Worm (Caenorhabditis elegans) whole organism, L2 larva: Measurements from ENCODE around the gene C02B10.6.
"Not testable (repeated sequence)": the region's sequence is repeated elsewhere in the genome, so short reads cannot be mapped to it uniquely, and the experiment has no call there.

Experiments
- C34F6.9 ChIP-seq: fragments of 150-350 bp; optimal IDR thresholded peaks from 2 replicates; lab custom pipeline; 2014; ENCODE audit warnings: missing biosample characterization, missing genetic modification characterization
- F13H6.1 ChIP-seq: sonication (generic microtip); optimal IDR thresholded peaks from 2 replicates; lab custom pipeline; 2016; ENCODE audit warnings: missing genetic modification characterization, missing compliant biosample characterization
- R02D3.7 ChIP-seq: fragments of 150-350 bp; optimal IDR thresholded peaks from 2 replicates; lab custom pipeline; 2014; ENCODE audit warnings: missing biosample characterization, missing genetic modification characterization
- ZK546.5 ChIP-seq: sonication (generic microtip); optimal IDR thresholded peaks from 2 replicates; lab custom pipeline; 2017; ENCODE audit warnings: missing biosample characterization, missing genetic modification characterization
- ama-1 ChIP-seq: fragments of 150-350 bp; optimal IDR thresholded peaks from 2 replicates; lab custom pipeline; 2018; ENCODE audit warnings: inconsistent platforms
- blmp-1 ChIP-seq: sonication (generic microtip); optimal IDR thresholded peaks from 2 replicates; lab custom pipeline; 2017; ENCODE audit warnings: missing genetic modification characterization, mild to moderate bottlenecking, missing compliant biosample characterization, antibody characterized with exemption, moderate library complexity; ENCODE audit not compliant: insufficient read depth
- ceh-16 ChIP-seq: fragments of 150-350 bp; optimal IDR thresholded peaks from 2 replicates; lab custom pipeline; 2014; ENCODE audit warnings: missing biosample characterization, missing genetic modification characterization
- crh-2 ChIP-seq: sonication (generic microtip); optimal IDR thresholded peaks from 2 replicates; lab custom pipeline; 2017; ENCODE audit warnings: missing biosample characterization, missing genetic modification characterization
- egl-27 ChIP-seq: sonication (generic microtip); optimal IDR thresholded peaks from 3 replicates; lab custom pipeline; 2017; ENCODE audit warnings: missing biosample characterization, missing genetic modification reagents, missing genetic modification characterization
- elt-3 ChIP-seq: sonication (generic microtip); optimal IDR thresholded peaks from 2 replicates; lab custom pipeline; 2017; ENCODE audit warnings: missing biosample characterization, missing genetic modification characterization
- fos-1 ChIP-seq: fragments of 150-350 bp; optimal IDR thresholded peaks from 2 replicates; lab custom pipeline; 2014; ENCODE audit warnings: missing biosample characterization, missing genetic modification characterization
- gmeb-1 ChIP-seq: fragments of 150-350 bp; optimal IDR thresholded peaks from 2 replicates; lab custom pipeline; 2014; ENCODE audit warnings: missing biosample characterization, missing genetic modification characterization
- lin-39 ChIP-seq: fragments of 150-350 bp; optimal IDR thresholded peaks from 2 replicates; lab custom pipeline; 2014; ENCODE audit warnings: missing biosample characterization, missing genetic modification reagents, missing genetic modification characterization
- lsy-2 ChIP-seq, 2 experiments: fragments of 150-350 bp in 1 of 2; sonication (generic microtip) in 1 of 2; optimal IDR thresholded peaks; 2 replicates each; lab custom pipeline; 2014 to 2017; ENCODE audit warnings: missing biosample characterization in 2 of 2, missing genetic modification characterization in 2 of 2
- mdl-1 ChIP-seq, 2 experiments: fragments of 150-350 bp in 1 of 2; sonication (generic microtip) in 1 of 2; optimal IDR thresholded peaks; 2 replicates each; lab custom pipeline; 2017; ENCODE audit warnings: missing biosample characterization in 2 of 2, missing genetic modification characterization in 2 of 2
- nhr-10 ChIP-seq: sonication (generic microtip); optimal IDR thresholded peaks from 2 replicates; lab custom pipeline; 2017; ENCODE audit warnings: missing biosample characterization, missing genetic modification characterization
- nhr-12 ChIP-seq: fragments of 150-350 bp; optimal IDR thresholded peaks from 2 replicates; lab custom pipeline; 2014; ENCODE audit warnings: missing biosample characterization, missing genetic modification characterization
- nhr-129 ChIP-seq: fragments of 150-350 bp; optimal IDR thresholded peaks from 2 replicates; lab custom pipeline; 2014; ENCODE audit warnings: missing biosample characterization, missing genetic modification characterization
- nhr-23 ChIP-seq: fragments of 150-350 bp; optimal IDR thresholded peaks from 2 replicates; lab custom pipeline; 2014; ENCODE audit warnings: missing biosample characterization, missing genetic modification reagents, missing genetic modification characterization
- nhr-237 ChIP-seq: fragments of 150-350 bp; optimal IDR thresholded peaks from 2 replicates; lab custom pipeline; 2014; ENCODE audit warnings: missing biosample characterization, missing genetic modification characterization
- nhr-25 ChIP-seq: fragments of 150-350 bp; sonication (generic microtip); optimal IDR thresholded peaks from 3 replicates; lab custom pipeline; 2014; ENCODE audit warnings: missing biosample characterization, missing genetic modification characterization
- nhr-77 ChIP-seq: fragments of 150-350 bp; optimal IDR thresholded peaks from 2 replicates; lab custom pipeline; 2014; ENCODE audit warnings: missing biosample characterization, missing genetic modification characterization
- sem-4 ChIP-seq: fragments of 150-350 bp; optimal IDR thresholded peaks from 2 replicates; lab custom pipeline; 2014; ENCODE audit warnings: missing biosample characterization, missing genetic modification reagents, missing genetic modification characterization
- skn-1 ChIP-seq: sonication (generic microtip); optimal IDR thresholded peaks from 2 replicates; lab custom pipeline; 2017; ENCODE audit warnings: missing biosample characterization, missing genetic modification characterization
- sma-3 ChIP-seq: sonication (generic microtip); optimal IDR thresholded peaks from 2 replicates; lab custom pipeline; 2016; ENCODE audit warnings: missing genetic modification reagents, missing genetic modification characterization, missing compliant biosample characterization
- sma-9 ChIP-seq, 2 experiments: fragments of 150-350 bp in 1 of 2; sonication (generic microtip) in 1 of 2; optimal IDR thresholded peaks; 2 replicates each; lab custom pipeline; 2014 to 2016; ENCODE audit warnings: missing genetic modification characterization in 2 of 2, mild to moderate bottlenecking in 1 of 2, missing biosample characterization in 1 of 2, missing compliant biosample characterization in 1 of 2, missing genetic modification reagents in 1 of 2, moderate library complexity in 1 of 2
- snpc-4 ChIP-seq: fragments of 150-350 bp; optimal IDR thresholded peaks from 2 replicates; lab custom pipeline; 2014; ENCODE audit warnings: missing biosample characterization, missing genetic modification characterization
- unc-55 ChIP-seq: fragments of 150-350 bp; sonication (generic microtip); optimal IDR thresholded peaks from 3 replicates; lab custom pipeline; 2014; ENCODE audit warnings: missing biosample characterization, missing genetic modification reagents, missing genetic modification characterization
- unc-62 ChIP-seq: fragments of 150-350 bp; optimal IDR thresholded peaks from 2 replicates; lab custom pipeline; 2014; ENCODE audit warnings: missing biosample characterization, missing genetic modification reagents, missing genetic modification characterization
- ztf-11 ChIP-seq: sonication (generic microtip); optimal IDR thresholded peaks from 2 replicates; lab custom pipeline; 2017; ENCODE audit warnings: missing biosample characterization, missing genetic modification characterization
- ztf-4 ChIP-seq: fragments of 150-350 bp; optimal IDR thresholded peaks from 2 replicates; lab custom pipeline; 2014; ENCODE audit warnings: missing biosample characterization, missing genetic modification characterization

C02B10.6 gene

ce11 chrIV:5088814-5089322 is 18.2 kb downstream of the C02B10.6 start, which contains the start of gene ivd-1 (continued):
- TF ChIP-seq mdl-1 (tag; optimal IDR thresholded peaks at IDR 0.05; lab: Kevin White, UChicago): peak in 1 of 2 experiments; percentile 58
- peak; percentile 34 for TF ChIP-seq sma-9 (GFP tag; optimal IDR thresholded peaks at IDR 0.05; lab: Kevin White, UChicago)
- TF ChIP-seq sma-9 (tag; optimal IDR thresholded peaks at IDR 0.05; lab: Kevin White, UChicago): no peak
- TF ChIP-seq, all 48 proteins: peak for 8

ce11 chrIV:5089795-5090528 is 19.3 kb downstream of the C02B10.6 start:
- TF ChIP-seq sma-9 (GFP tag; optimal IDR thresholded peaks at IDR 0.05; lab: Kevin White, UChicago) (peak; percentile 59), crh-2 (tag; lab: Kevin White, UChicago) (peak; percentile 11), skn-1 (peak; percentile 32), blmp-1 (peak; percentile 75), F13H6.1 (tag; lab: Kevin White, UChicago) (peak; percentile 23), C34F6.9 (peak; percentile 6), sma-3 (peak; percentile 28), fos-1 (tag; lab: Kevin White, UChicago) (peak; percentile 58), lsy-2 (tag; optimal IDR thresholded peaks at IDR 0.05; lab: Kevin White, UChicago) (peak in 1 of 2 experiments; percentile 82), nhr-25 (tag; lab: Kevin White, UChicago) (peak; percentile 51)
- not testable (repeated sequence) for TF ChIP-seq sma-9 (tag; optimal IDR thresholded peaks at IDR 0.05; lab: Kevin White, UChicago)

- TF ChIP-seq gmeb-1 (tag; lab: Kevin White, UChicago): peak; percentile 15
- TF ChIP-seq C34F6.9: peak; percentile 75
- peak; percentile 54 for TF ChIP-seq crh-2 (tag; lab: Kevin White, UChicago)
- TF ChIP-seq elt-3 (tag; lab: Kevin White, UChicago): no peak
- no peak for TF ChIP-seq lin-39 (tag; lab: Kevin White, UChicago)
- TF ChIP-seq ama-1 (lab: Kevin White, UChicago): no peak
- peak; percentile 37 for TF ChIP-seq sma-9 (GFP tag; optimal IDR thresholded peaks at IDR 0.05; lab: Kevin White, UChicago)
- TF ChIP-seq sma-9 (tag; optimal IDR thresholded peaks at IDR 0.05; lab: Kevin White, UChicago): no peak
- no peak for TF ChIP-seq nhr-10 (tag; lab: Kevin White, UChicago)
- TF ChIP-seq ztf-4 (tag; lab: Kevin White, UChicago): no peak
- no peak for TF ChIP-seq R02D3.7 (tag; lab: Kevin White, UChicago)
- no peak for TF ChIP-seq ceh-16 (tag; lab: Kevin White, UChicago)
- peak; percentile 56 for TF ChIP-seq nhr-129 (tag; lab: Kevin White, UChicago)
- TF ChIP-seq lsy-2 (tag; optimal IDR thresholded peaks at IDR 0.05; lab: Kevin White, UChicago): peak; percentile 96 to 99
- no peak for TF ChIP-seq ZK546.5
- peak; percentile 85 for TF ChIP-seq unc-55 (GFP tag; lab: Kevin White, UChicago)
- no peak for TF ChIP-seq ztf-11 (tag; lab: Kevin White, UChicago)
- TF ChIP-seq sem-4 (tag; lab: Kevin White, UChicago): peak; percentile 24
- TF ChIP-seq nhr-25 (tag; lab: Kevin White, UChicago): peak; percentile 23
- TF ChIP-seq fos-1 (tag; lab: Kevin White, UChicago): peak; percentile 13
- TF ChIP-seq blmp-1: peak; percentile 19
- no peak for TF ChIP-seq nhr-77 (tag; lab: Kevin White, UChicago)
- TF ChIP-seq unc-62 (GFP tag; lab: Kevin White, UChicago): no peak
Measured at ce11 chrIV:5090993-5091793, 20.5 kb downstream of the C02B10.6 start, which contains the start of the genes snpn-1 and C02B10.4. snpn-1 (minus strand) TSS chrIV:5091043. C02B10.4 (plus strand) TSS chrIV:5091586.

ce11 chrIV:5093462-5093861 is 22.8 kb downstream of the C02B10.6 start:
- TF ChIP-seq lsy-2 (tag; optimal IDR thresholded peaks at IDR 0.05; lab: Kevin White, UChicago) (no peak), nhr-12 (tag; lab: Kevin White, UChicago) (no peak), R02D3.7 (tag; lab: Kevin White, UChicago) (no peak), egl-27 (tag; lab: Kevin White, UChicago) (no peak), lin-39 (tag; lab: Kevin White, UChicago) (no peak), snpc-4 (tag; lab: Kevin White, UChicago) (no peak), nhr-23 (tag; lab: Kevin White, UChicago) (no peak), mdl-1 (tag; optimal IDR thresholded peaks at IDR 0.05; lab: Kevin White, UChicago) (no peak), nhr-237 (no peak)
